Fruit fly (Drosophila melanogaster) whole organism, embryonic: ENCODE measurements around the gene CG13299.
A peak's percentile ranks its signal among the peaks of the same experiment; 100 is the strongest.

Source experiments
- B-H2 ChIP-seq: fragments of 200-800 bp; sonication (Bioruptor generic); optimal IDR thresholded peaks from 2 replicates; lab custom pipeline; 2018; ENCODE audit warnings: missing biosample characterization, mild to moderate bottlenecking, missing genetic modification characterization
- C15 ChIP-seq: fragments of 200-800 bp; sonication (Bioruptor generic); IDR thresholded peaks from 3 replicates; pipeline ENCODE4 v1.3.6; 2022; ENCODE audit warnings: missing biosample characterization, missing genetic modification characterization
- CG10431 ChIP-seq: fragments of 200-800 bp; sonication (Bioruptor generic); optimal IDR thresholded peaks from 3 replicates; lab custom pipeline; 2018; ENCODE audit warnings: missing biosample characterization, mild to moderate bottlenecking, missing genetic modification characterization
- CG11456 ChIP-seq: fragments of 200-800 bp; sonication (Bioruptor generic); IDR thresholded peaks from 3 replicates; pipeline ENCODE4 v1.3.6; 2022; ENCODE audit warnings: missing biosample characterization, missing genetic modification characterization
- CG11696 ChIP-seq: fragments of 200-800 bp; sonication (Bioruptor generic); IDR thresholded peaks from 2 replicates; pipeline ENCODE4 v1.3.6; 2022; ENCODE audit warnings: missing biosample characterization, missing genetic modification characterization
- CG12219 ChIP-seq: fragments of 200-800 bp; sonication (Bioruptor generic); optimal IDR thresholded peaks from 3 replicates; lab custom pipeline; 2018; ENCODE audit warnings: missing biosample characterization, mild to moderate bottlenecking, missing genetic modification characterization
- CG15269 ChIP-seq: fragments of 200-800 bp; sonication (Bioruptor generic); optimal IDR thresholded peaks from 2 replicates; lab custom pipeline; 2018; ENCODE audit warnings: missing biosample characterization, mild to moderate bottlenecking, missing genetic modification characterization, moderate library complexity
- CG15514 ChIP-seq: fragments of 200-800 bp; sonication (Bioruptor generic); optimal IDR thresholded peaks from 3 replicates; lab custom pipeline; 2017; ENCODE audit warnings: missing biosample characterization, missing genetic modification characterization, mild to moderate bottlenecking, moderate library complexity, missing genetic modification reagents
- CG1792 ChIP-seq: fragments of 200-800 bp; sonication (Bioruptor generic); optimal IDR thresholded peaks from 2 replicates; lab custom pipeline; 2016; ENCODE audit warnings: missing biosample characterization, missing genetic modification characterization
- CG2202 ChIP-seq: fragments of 200-800 bp; sonication (Bioruptor generic); optimal IDR thresholded peaks from 2 replicates; lab custom pipeline; 2018; ENCODE audit warnings: missing biosample characterization, mild to moderate bottlenecking, missing genetic modification characterization
- CG2712 ChIP-seq: fragments of 200-800 bp; optimal IDR thresholded peaks from 3 replicates; lab custom pipeline; 2019; ENCODE audit warnings: missing biosample characterization, mild to moderate bottlenecking, missing genetic modification characterization, moderate library complexity
- CG2875 ChIP-seq: fragments of 200-800 bp; sonication (Bioruptor generic); optimal IDR thresholded peaks from 2 replicates; lab custom pipeline; 2017; ENCODE audit warnings: missing biosample characterization, mild to moderate bottlenecking, missing genetic modification characterization, missing genetic modification reagents
- CG32532 ChIP-seq: fragments of 200-800 bp; sonication (Bioruptor generic); IDR thresholded peaks from 2 replicates; pipeline ENCODE4 v1.3.6; 2022; ENCODE audit warnings: missing biosample characterization, missing genetic modification characterization
- CG33557 ChIP-seq: fragments of 200-800 bp; sonication (Bioruptor generic); optimal IDR thresholded peaks from 2 replicates; lab custom pipeline; 2019; ENCODE audit warnings: missing biosample characterization, mild to moderate bottlenecking, missing genetic modification characterization, moderate library complexity
- CG34224 ChIP-seq: fragments of 200-800 bp; sonication (Bioruptor generic); IDR thresholded peaks from 3 replicates; pipeline ENCODE4 v1.3.6; 2022; ENCODE audit warnings: missing biosample characterization, missing genetic modification characterization; ENCODE audit not compliant: partially characterized antibody
- CG4282 ChIP-seq: fragments of 200-800 bp; sonication (Bioruptor generic); optimal IDR thresholded peaks from 2 replicates; lab custom pipeline; 2016; ENCODE audit warnings: missing biosample characterization, missing genetic modification characterization
- CG6254 ChIP-seq: fragments of 200-800 bp; sonication (Bioruptor generic); optimal IDR thresholded peaks from 3 replicates; lab custom pipeline; 2017; ENCODE audit warnings: mild to moderate bottlenecking, missing biosample characterization, missing genetic modification reagents, missing genetic modification characterization
- CG6791 ChIP-seq: fragments of 200-800 bp; sonication (Bioruptor generic); IDR thresholded peaks from 3 replicates; pipeline ENCODE4 v1.3.6; 2022; ENCODE audit warnings: missing biosample characterization, missing genetic modification characterization; ENCODE audit not compliant: partially characterized antibody
- CG7357 ChIP-seq: fragments of 200-800 bp; sonication (Bioruptor generic); IDR thresholded peaks from 3 replicates; pipeline ENCODE4 v1.3.6; 2022; ENCODE audit warnings: missing biosample characterization, missing genetic modification characterization
- CG7556 ChIP-seq: fragments of 200-800 bp; sonication (Bioruptor generic); optimal IDR thresholded peaks from 2 replicates; lab custom pipeline; 2017; ENCODE audit warnings: missing biosample characterization, mild to moderate bottlenecking, missing genetic modification characterization
- CG7786 ChIP-seq: fragments of 200-800 bp; sonication (Bioruptor generic); optimal IDR thresholded peaks from 2 replicates; lab custom pipeline; 2016; ENCODE audit warnings: missing biosample characterization, missing genetic modification characterization
- Chrac-16 ChIP-seq: fragments of 200-800 bp; sonication (Bioruptor generic); optimal IDR thresholded peaks from 3 replicates; lab custom pipeline; 2016; ENCODE audit warnings: missing biosample characterization, missing genetic modification characterization
- ERR ChIP-seq: fragments of 200-800 bp; sonication (Bioruptor generic); optimal IDR thresholded peaks from 2 replicates; lab custom pipeline; 2016; ENCODE audit warnings: missing biosample characterization, missing genetic modification characterization
- Fer2 ChIP-seq: fragments of 200-800 bp; sonication (Bioruptor generic); optimal IDR thresholded peaks from 2 replicates; lab custom pipeline; 2018; ENCODE audit warnings: missing biosample characterization, mild to moderate bottlenecking, missing genetic modification characterization, moderate library complexity
- Hr51 ChIP-seq, 2 experiments: fragments of 200-800 bp; sonication (Bioruptor generic); optimal IDR thresholded peaks; 2 replicates in 1 of 2; 3 replicates in 1 of 2; lab custom pipeline; 2016 to 2018; ENCODE audit warnings: missing biosample characterization in 2 of 2, missing genetic modification characterization in 2 of 2, mild to moderate bottlenecking in 1 of 2, moderate library complexity in 1 of 2
- Poxn ChIP-seq: fragments of 200-800 bp; sonication (Bioruptor generic); IDR thresholded peaks from 2 replicates; pipeline ENCODE4 v1.3.6; 2022; ENCODE audit warnings: missing biosample characterization, missing genetic modification characterization
- Trl ChIP-seq, 3 experiments: fragments of >200 bp in 2 of 3; fragments of 200-800 bp in 1 of 3; sonication (Bioruptor generic) in 1 of 3; optimal IDR thresholded peaks; 2 replicates in 1 of 3; 3 replicates in 2 of 3; lab custom pipeline; 2016 to 2017; ENCODE audit warnings: missing biosample characterization in 1 of 3, missing genetic modification characterization in 1 of 3
- Usf ChIP-seq: fragments of 200-800 bp; sonication (Bioruptor generic); optimal IDR thresholded peaks from 2 replicates; lab custom pipeline; 2017; ENCODE audit warnings: missing genotype, missing biosample characterization, missing genetic modification characterization
- amos ChIP-seq: fragments of 200-800 bp; sonication (Bioruptor generic); IDR thresholded peaks from 2 replicates; pipeline ENCODE4 v1.3.6; 2022; ENCODE audit warnings: missing biosample characterization, missing genetic modification characterization; ENCODE audit not compliant: partially characterized antibody
- ap ChIP-seq: fragments of 200-800 bp; sonication (Bioruptor generic); IDR thresholded peaks from 2 replicates; pipeline ENCODE4 v1.3.6; 2022; ENCODE audit warnings: missing biosample characterization, missing genetic modification characterization
- ase ChIP-seq: fragments of 200-800 bp; sonication (Bioruptor generic); IDR thresholded peaks from 3 replicates; pipeline ENCODE4 v1.3.6; 2022; ENCODE audit warnings: missing biosample characterization, missing genetic modification characterization
- cas ChIP-seq: fragments of 200-800 bp; sonication (Bioruptor generic); IDR thresholded peaks from 2 replicates; pipeline ENCODE4 v1.3.6; 2022; ENCODE audit warnings: missing biosample characterization, missing genetic modification characterization
- chm ChIP-seq: fragments of 200-800 bp; sonication (Bioruptor generic); IDR thresholded peaks from 2 replicates; pipeline ENCODE4 v1.3.6; 2022; ENCODE audit warnings: missing biosample characterization, missing genetic modification characterization
- crc ChIP-seq: fragments of 200-800 bp; sonication (Bioruptor generic); optimal IDR thresholded peaks from 2 replicates; lab custom pipeline; 2016; ENCODE audit warnings: missing biosample characterization, missing genetic modification characterization
- croc ChIP-seq: fragments of 200-800 bp; sonication (Bioruptor generic); conservative IDR thresholded peaks from 3 replicates; pipeline ENCODE4 v1.3.6; 2022; ENCODE audit warnings: missing biosample characterization, missing genetic modification characterization
- dmrt99B ChIP-seq: fragments of 200-800 bp; sonication (Bioruptor generic); optimal IDR thresholded peaks from 2 replicates; lab custom pipeline; 2018; ENCODE audit warnings: missing biosample characterization, mild to moderate bottlenecking, missing genetic modification characterization, moderate library complexity
- emc ChIP-seq: fragments of 200-800 bp; sonication (Bioruptor generic); optimal IDR thresholded peaks from 2 replicates; lab custom pipeline; 2016; ENCODE audit warnings: missing biosample characterization, missing genetic modification characterization
- eve ChIP-seq, 2 experiments: fragments of >200 bp; optimal IDR thresholded peaks; 2 replicates each; lab custom pipeline; 2017; ENCODE audit warnings: missing biosample characterization in 2 of 2, missing genetic modification characterization in 2 of 2
- insv ChIP-seq, 2 experiments: fragments of 200-800 bp; sonication (Bioruptor generic); optimal IDR thresholded peaks; 3 replicates each; lab custom pipeline; 2016 to 2018; ENCODE audit warnings: missing biosample characterization in 2 of 2, missing genetic modification characterization in 2 of 2
- lab ChIP-seq: fragments of 200-800 bp; sonication (Bioruptor generic); optimal IDR thresholded peaks from 3 replicates; lab custom pipeline; 2017; ENCODE audit warnings: missing biosample characterization, missing genetic modification characterization, mild to moderate bottlenecking, moderate library complexity, missing genetic modification reagents
- lilli ChIP-seq: fragments of 200-800 bp; sonication (Bioruptor generic); optimal IDR thresholded peaks from 3 replicates; lab custom pipeline; 2016; ENCODE audit warnings: missing biosample characterization, missing genetic modification characterization
- mirr ChIP-seq: fragments of 200-800 bp; sonication (Bioruptor generic); optimal IDR thresholded peaks from 3 replicates; lab custom pipeline; 2018; ENCODE audit warnings: missing biosample characterization, mild to moderate bottlenecking, missing genetic modification characterization
- onecut ChIP-seq: fragments of 200-800 bp; sonication (Bioruptor generic); IDR thresholded peaks from 2 replicates; pipeline ENCODE4 v1.3.6; 2022; ENCODE audit warnings: missing biosample characterization, missing genetic modification characterization
- ranshi ChIP-seq: fragments of 200-800 bp; sonication (Bioruptor generic); IDR thresholded peaks from 2 replicates; pipeline ENCODE4 v1.3.6; 2022; ENCODE audit warnings: missing biosample characterization, missing genetic modification characterization
- sim ChIP-seq: fragments of 200-800 bp; sonication (Bioruptor generic); IDR thresholded peaks from 2 replicates; pipeline ENCODE4 v1.3.6; 2022; ENCODE audit warnings: missing biosample characterization, missing genetic modification characterization
- slp2 ChIP-seq: fragments of 200-800 bp; sonication (Bioruptor generic); optimal IDR thresholded peaks from 2 replicates; lab custom pipeline; 2016; ENCODE audit warnings: missing biosample characterization, missing genetic modification characterization
- sob ChIP-seq: fragments of 200-800 bp; sonication (Bioruptor generic); IDR thresholded peaks from 2 replicates; pipeline ENCODE4 v1.3.6; 2022; ENCODE audit warnings: missing biosample characterization, missing genetic modification characterization
- vfl ChIP-seq: fragments of 200-800 bp; sonication (Bioruptor generic); optimal IDR thresholded peaks from 2 replicates; lab custom pipeline; 2016; ENCODE audit warnings: missing biosample characterization, missing genetic modification characterization
- yki ChIP-seq: fragments of >200 bp; optimal IDR thresholded peaks from 3 replicates; lab custom pipeline; 2018

Gene CG13299

DNA sequence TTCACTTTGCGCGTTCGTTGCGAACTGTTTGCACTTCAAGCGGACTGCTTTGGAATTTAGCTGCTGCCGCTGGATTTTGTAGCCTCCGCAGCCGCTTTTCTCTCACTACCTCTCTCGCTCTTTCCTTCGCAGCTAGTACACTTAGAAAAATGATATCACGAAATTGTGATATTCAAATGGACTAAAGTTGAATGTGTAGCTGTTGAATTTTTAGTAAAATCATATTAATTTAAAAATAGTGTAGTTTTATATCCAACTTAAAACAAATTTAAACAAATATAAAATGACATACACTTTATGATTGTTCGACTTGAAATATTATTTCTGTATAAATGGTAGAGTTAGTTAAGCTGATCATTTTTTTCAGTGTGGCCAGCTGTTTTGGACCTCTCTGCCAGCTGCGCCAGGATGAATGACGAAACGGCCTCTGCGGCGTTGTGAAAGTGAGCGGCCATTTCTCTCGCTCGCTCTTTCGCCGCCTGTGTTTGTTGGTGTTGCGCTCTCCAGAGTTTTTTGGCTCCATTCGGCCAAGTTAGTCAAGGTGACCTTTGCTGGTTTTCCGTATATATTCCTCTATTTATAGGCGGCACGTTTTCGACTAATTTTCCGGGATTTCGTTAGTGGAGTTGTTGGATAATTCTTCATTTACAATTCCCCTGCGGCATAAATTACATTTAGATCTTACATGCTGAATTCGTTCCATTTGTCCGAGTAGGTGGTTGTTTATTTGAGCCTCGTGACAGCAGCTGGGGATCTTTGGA, 30.7 kb upstream of the CG13299 start, which contains the start of gene Ldh (continued):
- TF ChIP-seq vfl: peak; percentile 74
- peak; percentile 63 for TF ChIP-seq crc (GFP tag; lab: Kevin White, UChicago)
- TF ChIP-seq onecut (GFP tag; lab: Robert Waterston, UW): peak; percentile 82
- TF ChIP-seq C15 (GFP tag; lab: Robert Waterston, UW): peak; percentile 81; the same call in 2 of the 3 replicates
- peak in 1 of 2 experiments; percentile 96 for TF ChIP-seq eve (GFP tag; optimal IDR thresholded peaks at IDR 0.05; lab: Kevin White, UChicago)
- no peak for TF ChIP-seq CG6791 (GFP tag; lab: Robert Waterston, UW)
- peak; percentile 47 for TF ChIP-seq CG1792 (GFP tag; lab: Kevin White, UChicago)
- peak; percentile 57 to 65 for TF ChIP-seq Trl (optimal IDR thresholded peaks at IDR 0.05; lab: Kevin White, UChicago)
- TF ChIP-seq Trl (GFP tag; optimal IDR thresholded peaks at IDR 0.05; lab: Kevin White, UChicago): peak; percentile 68
- peak; percentile 50 for TF ChIP-seq emc (GFP tag; lab: Kevin White, UChicago)
- TF ChIP-seq ranshi (GFP tag; lab: Robert Waterston, UW): peak; percentile 87
- peak; percentile 92 for TF ChIP-seq CG6254 (GFP tag; lab: Kevin White, UChicago)
- peak; percentile 87 for TF ChIP-seq Usf
- peak; percentile 92 for TF ChIP-seq CG12219 (GFP tag; lab: Kevin White, UChicago)
- peak; percentile 80 for TF ChIP-seq CG15514 (GFP tag; lab: Kevin White, UChicago)
- peak; percentile 10 to 76 for TF ChIP-seq insv (GFP tag; optimal IDR thresholded peaks at IDR 0.05; lab: Kevin White, UChicago)
- peak; percentile 97 for TF ChIP-seq CG33557 (GFP tag; lab: Kevin White, UChicago)
- peak; percentile 96 for TF ChIP-seq ERR (GFP tag; lab: Kevin White, UChicago)
- peak; percentile 96 for TF ChIP-seq lab (GFP tag; lab: Kevin White, UChicago)
- peak; percentile 95 for TF ChIP-seq B-H2 (GFP tag; lab: Kevin White, UChicago)
- TF ChIP-seq mirr (GFP tag; lab: Kevin White, UChicago): peak; percentile 63
- peak; percentile 99 for TF ChIP-seq CG2712
- peak; percentile 94 for TF ChIP-seq CG2202
- peak; percentile 95 for TF ChIP-seq CG2875
- peak; percentile 97 for TF ChIP-seq dmrt99B
- peak; percentile 93 for TF ChIP-seq sob (GFP tag; lab: Robert Waterston, UW)
- TF ChIP-seq Hr51 (GFP tag; optimal IDR thresholded peaks at IDR 0.05; lab: Kevin White, UChicago): peak; percentile 88 to 98
- peak; percentile 95 for TF ChIP-seq Chrac-16 (GFP tag; lab: Kevin White, UChicago)
- TF ChIP-seq CG7786 (GFP tag; lab: Kevin White, UChicago): peak; percentile 72
- peak; percentile 93 for TF ChIP-seq lilli
- TF ChIP-seq ase: peak; percentile 81
- peak; percentile 97 for TF ChIP-seq CG15269 (tag; lab: Kevin White, UChicago)
- TF ChIP-seq CG7556: peak; percentile 98
- peak; percentile 87 for TF ChIP-seq sim
- no peak for TF ChIP-seq CG34224
- TF ChIP-seq CG11696 (GFP tag; lab: Robert Waterston, UW): peak; percentile 80
- peak; percentile 84 for TF ChIP-seq ap (GFP tag; lab: Robert Waterston, UW)
- peak; percentile 81 for TF ChIP-seq chm
- peak; percentile 71 for TF ChIP-seq cas (GFP tag; lab: Robert Waterston, UW)
- TF ChIP-seq CG4282 (GFP tag; lab: Kevin White, UChicago): no peak
- peak; percentile 92 for TF ChIP-seq CG32532 (GFP tag; lab: Robert Waterston, UW)
- peak; percentile 82 for TF ChIP-seq slp2 (GFP tag; lab: Kevin White, UChicago)
- no peak for TF ChIP-seq amos (GFP tag; lab: Robert Waterston, UW)
- peak; percentile 94 for TF ChIP-seq Fer2 (tag; lab: Kevin White, UChicago)
- peak; percentile 91 for TF ChIP-seq croc (GFP tag; lab: Robert Waterston, UW)
- TF ChIP-seq CG10431 (GFP tag; lab: Kevin White, UChicago): peak; percentile 90
- peak; percentile 88 for TF ChIP-seq CG7357 (GFP tag; lab: Robert Waterston, UW)
- TF ChIP-seq Poxn (GFP tag; lab: Robert Waterston, UW): peak; percentile 62; the same call in 1 of the 2 replicates
- peak; percentile 85 for TF ChIP-seq CG11456
- TF ChIP-seq yki: no peak
